Worm (Caenorhabditis elegans) whole organism, L4 larva: ENCODE results near the gene srg-24.

Experiments
- T26A8.4 ChIP-seq: fragments of 200-800 bp; sonication (Bioruptor generic); IDR thresholded peaks from 2 replicates; pipeline ENCODE4 v1.3.6; 2022; ENCODE audit warnings: missing genetic modification characterization, missing compliant biosample characterization
- dpl-1 ChIP-seq: fragments of 150-350 bp; optimal IDR thresholded peaks from 2 replicates; lab custom pipeline; 2014; ENCODE audit warnings: missing biosample characterization, missing genetic modification reagents, missing genetic modification characterization
- lin-39 ChIP-seq: fragments of 150-350 bp; optimal IDR thresholded peaks from 2 replicates; lab custom pipeline; 2014; ENCODE audit warnings: missing biosample characterization, missing genetic modification reagents, missing genetic modification characterization
- nhr-237 ChIP-seq: sonication (generic microtip); optimal IDR thresholded peaks from 2 replicates; lab custom pipeline; 2017; ENCODE audit warnings: missing biosample characterization, missing genetic modification characterization
- nhr-6 ChIP-seq: fragments of 150-350 bp; optimal IDR thresholded peaks from 2 replicates; lab custom pipeline; 2014; ENCODE audit warnings: missing biosample characterization, missing genetic modification characterization
- snpc-4 ChIP-seq: fragments of 150-350 bp; optimal IDR thresholded peaks from 2 replicates; lab custom pipeline; 2014; ENCODE audit warnings: missing biosample characterization, missing genetic modification characterization
- unc-39 ChIP-seq: sonication (generic microtip); optimal IDR thresholded peaks from 2 replicates; lab custom pipeline; 2017; ENCODE audit warnings: missing biosample characterization, missing genetic modification characterization
- unc-62 ChIP-seq, 3 experiments: fragments of 150-350 bp in 1 of 3; sonication (generic microtip); optimal IDR thresholded peaks in 2 of 3; peaks in 1 of 3; 1 replicate in 1 of 3; 2 replicates in 2 of 3; lab custom pipeline; 2014 to 2017; ENCODE audit warnings: missing biosample characterization in 3 of 3, missing genetic modification characterization in 3 of 3, missing genetic modification reagents in 3 of 3, missing genotype in 1 of 3
- zag-1 ChIP-seq: fragments of 150-350 bp; optimal IDR thresholded peaks from 2 replicates; lab custom pipeline; 2014; ENCODE audit warnings: missing biosample characterization, missing genetic modification characterization
- zfp-3 ChIP-seq: fragments of 200-800 bp; sonication (Bioruptor generic); conservative IDR thresholded peaks from 2 replicates; pipeline ENCODE4 v1.3.6; 2022; ENCODE audit warnings: missing genetic modification reagents, missing genetic modification characterization, missing compliant biosample characterization

- TF ChIP-seq dpl-1 (GFP tag; lab: Kevin White, UChicago) (no peak), unc-62 (GFP tag; optimal IDR thresholded peaks at IDR 0.05 in 1 of 2; lab: Kevin White, UChicago) (no peak), unc-62 (tag; optimal IDR thresholded peaks at IDR 0.05; lab: Kevin White, UChicago) (no peak), snpc-4 (tag; lab: Kevin White, UChicago) (no peak), zag-1 (tag; lab: Kevin White, UChicago) (no peak), zfp-3 (no peak), nhr-237 (tag; lab: Kevin White, UChicago) (no peak), T26A8.4 (GFP tag; lab: Robert Waterston, UW) (no peak), lin-39 (no peak), unc-39 (no peak), nhr-6 (tag; lab: Kevin White, UChicago) (no peak)
Observed at ce11 chrII:3070182-3070581, 30.3 kb downstream of the srg-24 start.
